Fruit fly (Drosophila melanogaster) whole organism, embryonic: ENCODE results near the gene AnxB9.
A peak's percentile ranks its signal among the peaks of the same experiment; 100 is the strongest.

ENCODE experiments used
- Atf3 ChIP-seq: fragments of 200-800 bp; sonication (Bioruptor generic); optimal IDR thresholded peaks from 3 replicates; lab custom pipeline; 2016; ENCODE audit warnings: missing biosample characterization, missing genetic modification characterization
- CG1024 ChIP-seq: fragments of 200-800 bp; sonication (Bioruptor generic); IDR thresholded peaks from 2 replicates; pipeline ENCODE4 v1.3.6; 2022; ENCODE audit warnings: missing biosample characterization, missing genetic modification characterization
- CG10959 ChIP-seq: fragments of 200-800 bp; sonication (Bioruptor generic); IDR thresholded peaks from 2 replicates; pipeline ENCODE4 v1.3.6; 2022; ENCODE audit warnings: missing biosample characterization, missing genetic modification characterization
- CG12299 ChIP-seq: fragments of 200-800 bp; sonication (Bioruptor generic); optimal IDR thresholded peaks from 2 replicates; lab custom pipeline; 2018; ENCODE audit warnings: missing biosample characterization, mild to moderate bottlenecking, missing genetic modification characterization
- CG1233 ChIP-seq: fragments of 200-800 bp; sonication (Bioruptor generic); optimal IDR thresholded peaks from 4 replicates; lab custom pipeline; 2018; ENCODE audit warnings: missing biosample characterization, mild to moderate bottlenecking, missing genetic modification characterization
- CG14965 ChIP-seq: fragments of 200-800 bp; sonication (Bioruptor generic); optimal IDR thresholded peaks from 2 replicates; lab custom pipeline; 2016; ENCODE audit warnings: missing biosample characterization, missing genetic modification characterization, borderline replicate concordance
- CG15073 ChIP-seq: fragments of 200-800 bp; sonication (Bioruptor generic); optimal IDR thresholded peaks from 2 replicates; lab custom pipeline; 2016; ENCODE audit warnings: missing biosample characterization, missing genetic modification characterization
- CG1529 ChIP-seq: fragments of 200-800 bp; sonication (Bioruptor generic); optimal IDR thresholded peaks from 3 replicates; lab custom pipeline; 2018; ENCODE audit warnings: missing biosample characterization, missing genetic modification characterization
- CG16863 ChIP-seq: fragments of 200-800 bp; sonication (Bioruptor generic); optimal IDR thresholded peaks from 3 replicates; lab custom pipeline; 2016; ENCODE audit warnings: missing biosample characterization, missing genetic modification characterization
- CG18764 ChIP-seq: fragments of 200-800 bp; sonication (Bioruptor generic); optimal IDR thresholded peaks from 3 replicates; lab custom pipeline; 2016; ENCODE audit warnings: missing biosample characterization, missing genetic modification characterization
- CG3163 ChIP-seq: fragments of 200-800 bp; sonication (Bioruptor generic); optimal IDR thresholded peaks from 3 replicates; lab custom pipeline; 2016; ENCODE audit warnings: missing biosample characterization, missing genetic modification characterization
- CG32532 ChIP-seq: fragments of 200-800 bp; sonication (Bioruptor generic); IDR thresholded peaks from 2 replicates; pipeline ENCODE4 v1.3.6; 2022; ENCODE audit warnings: missing biosample characterization, missing genetic modification characterization
- CG34376 ChIP-seq: fragments of 200-800 bp; sonication (Bioruptor generic); optimal IDR thresholded peaks from 2 replicates; lab custom pipeline; 2018; ENCODE audit warnings: missing biosample characterization, mild to moderate bottlenecking, missing genetic modification characterization
- CG4328 ChIP-seq: fragments of 200-800 bp; sonication (Bioruptor generic); optimal IDR thresholded peaks from 3 replicates; lab custom pipeline; 2017; ENCODE audit warnings: missing biosample characterization, missing genetic modification reagents, missing genetic modification characterization
- CG4730 ChIP-seq: fragments of 200-800 bp; sonication (Bioruptor generic); IDR thresholded peaks from 2 replicates; pipeline ENCODE4 v1.3.6; 2022; ENCODE audit warnings: missing biosample characterization, missing genetic modification characterization
- CG6813 ChIP-seq: fragments of 200-800 bp; sonication (Bioruptor generic); optimal IDR thresholded peaks from 2 replicates; lab custom pipeline; 2017; ENCODE audit warnings: missing biosample characterization, missing genetic modification characterization, mild to moderate bottlenecking, moderate library complexity, missing genetic modification reagents
- CG7786 ChIP-seq: fragments of 200-800 bp; sonication (Bioruptor generic); optimal IDR thresholded peaks from 2 replicates; lab custom pipeline; 2016; ENCODE audit warnings: missing biosample characterization, missing genetic modification characterization
- CG9876 ChIP-seq: fragments of 200-800 bp; sonication (Bioruptor generic); optimal IDR thresholded peaks from 2 replicates; lab custom pipeline; 2016; ENCODE audit warnings: missing biosample characterization, missing genetic modification characterization
- CrebB ChIP-seq: fragments of 200-800 bp; sonication (Bioruptor generic); optimal IDR thresholded peaks from 3 replicates; lab custom pipeline; 2018; ENCODE audit warnings: missing biosample characterization, mild to moderate bottlenecking, missing genetic modification characterization
- D19A ChIP-seq: fragments of 200-800 bp; optimal IDR thresholded peaks from 3 replicates; lab custom pipeline; 2019; ENCODE audit warnings: missing biosample characterization, mild to moderate bottlenecking, missing genetic modification characterization, moderate library complexity
- Deaf1 ChIP-seq: fragments of 200-800 bp; optimal IDR thresholded peaks from 3 replicates; lab custom pipeline; 2019; ENCODE audit warnings: missing biosample characterization, mild to moderate bottlenecking, missing genetic modification characterization, moderate library complexity
- Dfd ChIP-seq, 2 experiments: fragments of >200 bp; optimal IDR thresholded peaks; 2 replicates each; lab custom pipeline; 2017; ENCODE audit warnings: missing biosample characterization in 2 of 2, missing genetic modification characterization in 2 of 2
- Doc3 ChIP-seq: fragments of 200-800 bp; sonication (Bioruptor generic); IDR thresholded peaks from 3 replicates; pipeline ENCODE4 v1.3.6; 2022; ENCODE audit warnings: missing biosample characterization, missing genetic modification characterization; ENCODE audit not compliant: partially characterized antibody
- Ets65A ChIP-seq: fragments of 200-800 bp; sonication (Bioruptor generic); peaks from one replicate; lab custom pipeline; 2016; ENCODE audit warnings: missing biosample characterization, missing genetic modification characterization
- HHEX ChIP-seq: fragments of 200-800 bp; sonication (Bioruptor generic); optimal IDR thresholded peaks from 3 replicates; lab custom pipeline; 2017; ENCODE audit warnings: missing biosample characterization, mild to moderate bottlenecking, missing genetic modification characterization, missing genetic modification reagents
- HLH3B ChIP-seq: fragments of 200-800 bp; sonication (Bioruptor generic); IDR thresholded peaks from 2 replicates; pipeline ENCODE4 v1.3.6; 2022; ENCODE audit warnings: missing biosample characterization, missing genetic modification characterization
- Hr39 ChIP-seq: fragments of >200 bp; optimal IDR thresholded peaks from 2 replicates; lab custom pipeline; 2017
- NFAT ChIP-seq: fragments of 200-800 bp; sonication (Bioruptor generic); IDR thresholded peaks from 2 replicates; pipeline ENCODE4 v1.3.6; 2022; ENCODE audit warnings: missing biosample characterization, missing genetic modification characterization
- Scr ChIP-seq: fragments of 200-800 bp; sonication (Bioruptor generic); IDR thresholded peaks from 2 replicates; pipeline ENCODE4 v1.3.6; 2022; ENCODE audit warnings: missing biosample characterization, missing genetic modification characterization; ENCODE audit not compliant: partially characterized antibody
- Spps ChIP-seq: fragments of 200-800 bp; sonication (Bioruptor generic); optimal IDR thresholded peaks from 2 replicates; lab custom pipeline; 2018; ENCODE audit warnings: missing biosample characterization, mild to moderate bottlenecking, missing genetic modification characterization
- ara ChIP-seq: fragments of 200-800 bp; sonication (Bioruptor generic); IDR thresholded peaks from 2 replicates; pipeline ENCODE4 v1.3.6; 2022; ENCODE audit warnings: missing biosample characterization, missing genetic modification characterization
- ash1 ChIP-seq: fragments of 200-800 bp; sonication (Bioruptor generic); optimal IDR thresholded peaks from 2 replicates; lab custom pipeline; 2018; ENCODE audit warnings: missing biosample characterization, mild to moderate bottlenecking, missing genetic modification characterization
- bcd ChIP-seq: fragments of 200-800 bp; sonication (Bioruptor generic); optimal IDR thresholded peaks from 2 replicates; lab custom pipeline; 2017; ENCODE audit warnings: missing biosample characterization, mild to moderate bottlenecking, missing genetic modification characterization
- bsh ChIP-seq, 2 experiments: fragments of 200-800 bp; sonication (Bioruptor generic); optimal IDR thresholded peaks; 2 replicates each; lab custom pipeline; 2017 to 2018; ENCODE audit warnings: mild to moderate bottlenecking in 2 of 2, missing biosample characterization in 2 of 2, missing genetic modification characterization in 2 of 2, moderate library complexity in 1 of 2
- cg ChIP-seq: fragments of 200-800 bp; sonication (Bioruptor generic); optimal IDR thresholded peaks from 3 replicates; lab custom pipeline; 2019; ENCODE audit warnings: missing biosample characterization, mild to moderate bottlenecking, missing genetic modification characterization, moderate library complexity
- chn ChIP-seq: fragments of 200-800 bp; sonication (Bioruptor generic); optimal IDR thresholded peaks from 2 replicates; lab custom pipeline; 2016; ENCODE audit warnings: missing biosample characterization, missing genetic modification characterization
- croc ChIP-seq: fragments of 200-800 bp; sonication (Bioruptor generic); conservative IDR thresholded peaks from 3 replicates; pipeline ENCODE4 v1.3.6; 2022; ENCODE audit warnings: missing biosample characterization, missing genetic modification characterization
- cwo ChIP-seq: fragments of 200-800 bp; sonication (Bioruptor generic); optimal IDR thresholded peaks from 3 replicates; lab custom pipeline; 2017; ENCODE audit warnings: missing biosample characterization, missing genetic modification characterization, mild to moderate bottlenecking, moderate library complexity, missing genetic modification reagents
- emc ChIP-seq: fragments of 200-800 bp; sonication (Bioruptor generic); optimal IDR thresholded peaks from 2 replicates; lab custom pipeline; 2016; ENCODE audit warnings: missing biosample characterization, missing genetic modification characterization
- exex ChIP-seq: fragments of 200-800 bp; sonication (Bioruptor generic); optimal IDR thresholded peaks from 4 replicates; lab custom pipeline; 2018; ENCODE audit warnings: missing biosample characterization, mild to moderate bottlenecking, missing genetic modification characterization, moderate library complexity
- hb ChIP-seq: fragments of 200-800 bp; sonication (Bioruptor generic); IDR thresholded peaks from 3 replicates; pipeline ENCODE4 v1.3.6; 2022; ENCODE audit warnings: missing biosample characterization, missing genetic modification characterization; ENCODE audit not compliant: partially characterized antibody
- jing ChIP-seq: fragments of 200-800 bp; sonication (Bioruptor generic); optimal IDR thresholded peaks from 2 replicates; lab custom pipeline; 2018; ENCODE audit warnings: missing biosample characterization, mild to moderate bottlenecking, missing genetic modification characterization
- kah ChIP-seq: fragments of 200-800 bp; sonication (Bioruptor generic); optimal IDR thresholded peaks from 2 replicates; lab custom pipeline; 2018; ENCODE audit warnings: missing biosample characterization, mild to moderate bottlenecking, missing genetic modification characterization
- pan ChIP-seq, 4 experiments: fragments of >200 bp in 3 of 4; fragments of 200-800 bp in 1 of 4; sonication (Bioruptor generic) in 1 of 4; optimal IDR thresholded peaks in 3 of 4; IDR thresholded peaks in 1 of 4; 2 replicates each; pipeline versions ENCODE4 v1.3.6 to Lab custom; 2017 to 2022; ENCODE audit warnings: missing biosample characterization in 2 of 4, missing genetic modification characterization in 2 of 4, mixed read lengths in 1 of 4
- sens-2 ChIP-seq: fragments of 200-800 bp; sonication (Bioruptor generic); IDR thresholded peaks from 2 replicates; pipeline ENCODE4 v1.3.6; 2022; ENCODE audit warnings: missing biosample characterization, missing genetic modification characterization
- so ChIP-seq: fragments of 200-800 bp; sonication (Bioruptor generic); IDR thresholded peaks from 3 replicates; pipeline ENCODE4 v1.3.6; 2022; ENCODE audit warnings: missing biosample characterization, missing genetic modification characterization
- vnd ChIP-seq: fragments of 200-800 bp; sonication (Bioruptor generic); IDR thresholded peaks from 3 replicates; pipeline ENCODE4 v1.3.6; 2022; ENCODE audit warnings: missing biosample characterization, missing genetic modification characterization; ENCODE audit not compliant: partially characterized antibody
- wdn ChIP-seq: fragments of 200-800 bp; sonication (Bioruptor generic); IDR thresholded peaks from 2 replicates; pipeline ENCODE4 v1.3.6; 2022; ENCODE audit warnings: missing biosample characterization, missing genetic modification characterization
- z ChIP-seq: fragments of 200-800 bp; sonication (Bioruptor generic); IDR thresholded peaks from 3 replicates; pipeline ENCODE4 v1.3.6; 2022; ENCODE audit warnings: missing biosample characterization, missing genetic modification characterization

The AnxB9 gene

dm6 chr3R:21112742-21113465 lies 47.9 kb downstream of the AnxB9 start (continued):
- TF ChIP-seq ash1 (GFP tag; lab: Kevin White, UChicago) (peak; percentile 41), cg (GFP tag; lab: Kevin White, UChicago) (no peak), Atf3 (GFP tag; lab: Kevin White, UChicago) (peak; percentile 77), CG6813 (GFP tag; lab: Kevin White, UChicago) (peak; percentile 91), CG1024 (GFP tag; lab: Robert Waterston, UW) (peak; percentile 74), CG7786 (peak; percentile 91), Hr39 (lab: Kevin White, UChicago) (no peak), CG12299 (peak; percentile 78), CG4730 (peak; percentile 85), Doc3 (GFP tag; lab: Robert Waterston, UW) (no peak), vnd (GFP tag; lab: Robert Waterston, UW) (no peak), CrebB (tag; lab: Kevin White, UChicago) (peak; percentile 86), CG14965 (peak; percentile 66), CG9876 (peak; percentile 82), hb (no peak), Spps (peak; percentile 82), sens-2 (peak; percentile 73), CG1233 (peak; percentile 67), kah (GFP tag; lab: Kevin White, UChicago) (peak; percentile 78), CG16863 (GFP tag; lab: Kevin White, UChicago) (peak; percentile 87), CG15073 (GFP tag; lab: Kevin White, UChicago) (no peak), CG18764 (GFP tag; lab: Kevin White, UChicago) (peak; percentile 73), bcd (GFP tag; lab: Kevin White, UChicago) (peak; percentile 78), Deaf1 (tag; lab: Kevin White, UChicago) (no peak), D19A (tag; lab: Kevin White, UChicago) (peak; percentile 86), Scr (GFP tag; lab: Robert Waterston, UW) (no peak), NFAT (GFP tag; lab: Robert Waterston, UW) (peak; percentile 76), bsh (GFP tag; optimal IDR thresholded peaks at IDR 0.05; lab: Kevin White, UChicago) (peak; percentile 24 to 91), CG1529 (peak; percentile 82), wdn (GFP tag; lab: Robert Waterston, UW) (peak; percentile 84), chn (GFP tag; lab: Kevin White, UChicago) (peak; percentile 80), pan (optimal IDR thresholded peaks at IDR 0.05; lab: Kevin White, UChicago) (no peak), pan (GFP tag; optimal IDR thresholded peaks at IDR 0.05 in 1 of 2, IDR thresholded peaks at IDR 0.05 in 1 of 2) (peak in 1 of 2 experiments; percentile 91), so (GFP tag; lab: Robert Waterston, UW) (peak; percentile 83), HHEX (GFP tag; lab: Kevin White, UChicago) (peak; percentile 59), CG34376 (GFP tag; lab: Kevin White, UChicago) (no peak), CG3163 (GFP tag; lab: Kevin White, UChicago) (peak; percentile 81), exex (tag; lab: Kevin White, UChicago) (peak; percentile 78), ara (GFP tag; lab: Robert Waterston, UW) (peak; percentile 85), z (GFP tag; lab: Robert Waterston, UW) (no peak), emc (GFP tag; lab: Kevin White, UChicago) (no peak), croc (GFP tag; lab: Robert Waterston, UW) (peak; percentile 78), CG10959 (GFP tag; lab: Robert Waterston, UW) (peak; percentile 76), CG4328 (GFP tag; lab: Kevin White, UChicago) (no peak), cwo (peak; percentile 49), CG32532 (GFP tag; lab: Robert Waterston, UW) (peak; percentile 91), Dfd (GFP tag; optimal IDR thresholded peaks at IDR 0.05; lab: Kevin White, UChicago) (no peak), HLH3B (GFP tag; lab: Robert Waterston, UW) (peak; percentile 87), Ets65A (peak; percentile 98), jing (peak; percentile 81)
